Fruit fly (Drosophila melanogaster): Measurements from ENCODE around the gene CG43367.
A peak's percentile ranks its signal among the peaks of the same experiment; 100 is the strongest.

- TF ChIP-seq CG34406 (GFP tag; optimal IDR thresholded peaks at IDR 0.05) (peak; percentile 76), CG6854 (GFP tag; optimal IDR thresholded peaks at IDR 0.05) (peak; percentile 71), CG11294 (GFP tag; IDR thresholded peaks at IDR 0.05) (peak; percentile 29; the same call in 1 of the 2 replicates), Sox14 (GFP tag; optimal IDR thresholded peaks at IDR 0.05) (peak; percentile 30), CG16779 (tag; optimal IDR thresholded peaks at IDR 0.05) (peak; percentile 64), pdm3 (GFP tag; optimal IDR thresholded peaks at IDR 0.05) (peak; percentile 59), spab (GFP tag; optimal IDR thresholded peaks at IDR 0.05) (peak; percentile 73), CG31627 (GFP tag; optimal IDR thresholded peaks at IDR 0.05) (peak; percentile 33), svp (GFP tag) (no peak), CG6163 (GFP tag; IDR thresholded peaks at IDR 0.05) (peak; percentile 79), Sox102F (GFP tag; optimal IDR thresholded peaks at IDR 0.05) (peak; percentile 70), Ets96B (tag; optimal IDR thresholded peaks at IDR 0.05) (peak; percentile 78), CG6792 (GFP tag; optimal IDR thresholded peaks at IDR 0.05) (peak; percentile 73), CG9139 (GFP tag; optimal IDR thresholded peaks at IDR 0.05) (peak; percentile 74)
These were observed 76.1 kb downstream of the CG43367 start for dm6 chr3L:4269920-4270319.

Data from whole organism, prepupa.